Worm (Caenorhabditis elegans) whole organism, L3 larva: Measurements from ENCODE around the gene Y49E10.30.

Experiments used
- R02D3.7 ChIP-seq: fragments of 150-350 bp; optimal IDR thresholded peaks from 2 replicates; lab custom pipeline; 2014; ENCODE audit warnings: missing biosample characterization, missing genetic modification characterization
- ZK546.5 ChIP-seq: sonication (generic microtip); optimal IDR thresholded peaks from 2 replicates; lab custom pipeline; 2017; ENCODE audit warnings: missing biosample characterization, missing genetic modification characterization
- aly-2 ChIP-seq: fragments of 150-350 bp; optimal IDR thresholded peaks from 2 replicates; lab custom pipeline; 2014; ENCODE audit warnings: missing biosample characterization, missing genetic modification characterization
- ama-1 ChIP-seq: fragments of 150-350 bp; optimal IDR thresholded peaks from 2 replicates; lab custom pipeline; 2018
- ceh-16 ChIP-seq: sonication (generic microtip); optimal IDR thresholded peaks from 2 replicates; lab custom pipeline; 2017; ENCODE audit warnings: missing biosample characterization, missing genetic modification characterization
- ceh-28 ChIP-seq: fragments of 150-350 bp; optimal IDR thresholded peaks from 2 replicates; lab custom pipeline; 2014; ENCODE audit warnings: missing biosample characterization, missing genetic modification reagents, missing genetic modification characterization
- ceh-9 ChIP-seq: sonication (generic microtip); optimal IDR thresholded peaks from 2 replicates; lab custom pipeline; 2018; ENCODE audit warnings: missing biosample characterization, missing genetic modification characterization
- daf-12 ChIP-seq: fragments of 150-350 bp; optimal IDR thresholded peaks from 2 replicates; lab custom pipeline; 2014; ENCODE audit warnings: missing biosample characterization, missing genetic modification reagents, missing genetic modification characterization
- egl-27 ChIP-seq: sonication (generic microtip); optimal IDR thresholded peaks from 4 replicates; lab custom pipeline; 2017; ENCODE audit warnings: missing biosample characterization, missing genetic modification reagents, missing genetic modification characterization
- egl-5 ChIP-seq: fragments of 150-350 bp; optimal IDR thresholded peaks from 2 replicates; lab custom pipeline; 2017; ENCODE audit warnings: missing biosample characterization, missing genetic modification reagents, missing genetic modification characterization, inconsistent platforms
- elt-1 ChIP-seq: fragments of 150-350 bp; optimal IDR thresholded peaks from 2 replicates; lab custom pipeline; 2014; ENCODE audit warnings: missing biosample characterization, missing genetic modification characterization
- eor-1 ChIP-seq, 2 experiments: fragments of 150-350 bp; optimal IDR thresholded peaks; 2 replicates each; lab custom pipeline; 2014 to 2018; ENCODE audit warnings: missing biosample characterization in 2 of 2, missing genetic modification characterization in 2 of 2
- fkh-2 ChIP-seq: fragments of 150-350 bp; optimal IDR thresholded peaks from 2 replicates; lab custom pipeline; 2014; ENCODE audit warnings: missing biosample characterization, missing genetic modification reagents, missing genetic modification characterization
- fos-1 ChIP-seq: fragments of 150-350 bp; optimal IDR thresholded peaks from 2 replicates; lab custom pipeline; 2014; ENCODE audit warnings: missing biosample characterization, missing genetic modification characterization
- hmg-11 ChIP-seq: sonication (generic microtip); optimal IDR thresholded peaks from 2 replicates; lab custom pipeline; 2016; ENCODE audit warnings: missing genetic modification characterization, missing compliant biosample characterization
- jun-1 ChIP-seq: fragments of 150-350 bp; optimal IDR thresholded peaks from 2 replicates; lab custom pipeline; 2014; ENCODE audit warnings: missing biosample characterization, missing genetic modification reagents, missing genetic modification characterization
- lin-15B ChIP-seq: fragments of 150-350 bp; optimal IDR thresholded peaks from 2 replicates; lab custom pipeline; 2014; ENCODE audit warnings: missing biosample characterization, missing genetic modification characterization
- lin-39 ChIP-seq: fragments of 150-350 bp; optimal IDR thresholded peaks from 2 replicates; lab custom pipeline; 2018; ENCODE audit warnings: missing biosample characterization, missing genetic modification reagents, missing genetic modification characterization
- lsy-12 ChIP-seq: sonication (generic microtip); optimal IDR thresholded peaks from 2 replicates; lab custom pipeline; 2016; ENCODE audit warnings: mild to moderate bottlenecking, missing genetic modification characterization, missing compliant biosample characterization
- mml-1 ChIP-seq: fragments of 150-350 bp; sonication (generic microtip); optimal IDR thresholded peaks from 3 replicates; lab custom pipeline; 2014; ENCODE audit warnings: missing biosample characterization, missing genetic modification characterization
- nfya-1 ChIP-seq: sonication (generic microtip); optimal IDR thresholded peaks from 2 replicates; lab custom pipeline; 2017; ENCODE audit warnings: missing genetic modification characterization, mild to moderate bottlenecking, missing compliant biosample characterization, antibody characterized with exemption, moderate library complexity; ENCODE audit not compliant: insufficient read depth
- nhr-11 ChIP-seq: fragments of 150-350 bp; optimal IDR thresholded peaks from 2 replicates; lab custom pipeline; 2014; ENCODE audit warnings: missing biosample characterization, missing genetic modification characterization
- nhr-23 ChIP-seq: fragments of 150-350 bp; optimal IDR thresholded peaks from 2 replicates; lab custom pipeline; 2014; ENCODE audit warnings: missing biosample characterization, missing genetic modification reagents, missing genetic modification characterization
- nhr-25 ChIP-seq: sonication (generic microtip); optimal IDR thresholded peaks from 2 replicates; lab custom pipeline; 2017; ENCODE audit warnings: missing biosample characterization, missing genetic modification characterization
- nhr-43 ChIP-seq: sonication (generic microtip); optimal IDR thresholded peaks from 2 replicates; lab custom pipeline; 2016; ENCODE audit warnings: mild to moderate bottlenecking, missing genetic modification characterization, missing compliant biosample characterization; ENCODE audit not compliant: poor library complexity, severe bottlenecking
- nhr-67 ChIP-seq: fragments of 150-350 bp; optimal IDR thresholded peaks from 2 replicates; lab custom pipeline; 2014; ENCODE audit warnings: missing biosample characterization, missing genetic modification characterization
- nhr-76 ChIP-seq: fragments of 150-350 bp; sonication (generic microtip); optimal IDR thresholded peaks from 5 replicates; lab custom pipeline; 2014; ENCODE audit warnings: missing biosample characterization, missing genetic modification characterization
- nhr-77 ChIP-seq: fragments of 150-350 bp; optimal IDR thresholded peaks from 2 replicates; lab custom pipeline; 2014; ENCODE audit warnings: missing biosample characterization, missing genetic modification characterization
- pha-4 ChIP-seq: fragments of 150-350 bp; optimal IDR thresholded peaks from 2 replicates; lab custom pipeline; 2014; ENCODE audit warnings: missing biosample characterization, missing genetic modification reagents, missing genetic modification characterization
- sea-2 ChIP-seq: fragments of 150-350 bp; sonication (generic microtip); optimal IDR thresholded peaks from 4 replicates; lab custom pipeline; 2014; ENCODE audit warnings: missing biosample characterization, missing genetic modification reagents, missing genetic modification characterization
- skn-1 ChIP-seq: fragments of 150-350 bp; optimal IDR thresholded peaks from 2 replicates; lab custom pipeline; 2014; ENCODE audit warnings: missing biosample characterization, missing genetic modification characterization
- snpc-4 ChIP-seq: fragments of 150-350 bp; optimal IDR thresholded peaks from 2 replicates; lab custom pipeline; 2014; ENCODE audit warnings: missing biosample characterization, missing genetic modification characterization
- unc-39 ChIP-seq: sonication (generic microtip); optimal IDR thresholded peaks from 4 replicates; lab custom pipeline; 2017; ENCODE audit warnings: missing biosample characterization, missing genetic modification characterization
- zag-1 ChIP-seq: fragments of 150-350 bp; optimal IDR thresholded peaks from 2 replicates; lab custom pipeline; 2014; ENCODE audit warnings: missing biosample characterization, missing genetic modification characterization
- ztf-11 ChIP-seq: fragments of 150-350 bp; optimal IDR thresholded peaks from 2 replicates; lab custom pipeline; 2014; ENCODE audit warnings: missing biosample characterization, missing genetic modification characterization

Y49E10.30 gene

DNA sequence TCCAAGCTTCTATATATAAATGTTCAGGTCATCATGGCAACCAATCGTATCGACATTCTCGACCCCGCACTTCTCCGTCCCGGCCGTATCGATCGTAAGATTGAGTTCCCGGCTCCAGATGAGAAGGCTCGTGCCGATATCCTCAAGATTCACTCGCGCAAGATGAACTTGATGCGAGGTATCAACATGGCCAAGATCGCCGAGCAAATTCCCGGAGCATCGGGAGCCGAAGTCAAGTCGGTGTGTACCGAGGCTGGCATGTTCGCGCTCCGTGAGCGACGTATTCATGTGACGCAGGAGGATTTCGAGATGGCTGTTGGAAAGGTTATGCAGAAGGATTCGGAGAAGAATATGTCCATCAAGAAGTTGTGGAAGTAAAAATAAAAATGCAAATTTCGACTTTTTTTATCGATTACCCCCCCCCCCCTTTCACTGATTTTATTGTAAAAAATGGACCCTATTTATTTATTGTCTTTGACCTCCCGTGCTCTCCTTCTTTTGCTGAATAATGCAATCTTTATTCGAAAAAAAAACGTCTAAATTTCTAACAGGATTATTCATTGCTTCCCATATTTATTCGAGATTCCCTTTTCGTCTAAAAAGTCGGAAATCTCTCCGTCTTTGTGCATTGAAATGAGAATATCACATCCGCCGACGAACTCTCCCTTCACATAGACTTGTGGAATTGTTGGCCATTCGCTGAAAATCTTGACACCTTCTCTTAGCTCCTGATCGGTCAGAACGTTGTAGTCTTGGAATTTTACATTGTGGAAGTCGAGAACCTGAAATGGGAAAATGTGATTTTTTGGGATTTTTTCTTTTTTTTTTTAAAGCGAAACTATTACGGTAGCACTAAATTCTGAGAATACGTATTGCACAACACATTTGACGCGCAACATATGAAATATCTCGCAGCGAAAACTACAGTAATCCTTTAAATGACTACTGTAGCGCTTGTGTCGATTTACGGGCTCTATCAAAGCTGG is 14.3 kb upstream of the Y49E10.30 start:
- TF ChIP-seq egl-5 (no peak), egl-27 (tag; lab: Kevin White, UChicago) (no peak), unc-39 (no peak), nhr-77 (tag; lab: Kevin White, UChicago) (no peak), ceh-9 (tag; lab: Kevin White, UChicago) (no peak), mml-1 (tag; lab: Kevin White, UChicago) (no peak), eor-1 (tag; optimal IDR thresholded peaks at IDR 0.05; lab: Kevin White, UChicago) (no peak), aly-2 (no peak), ZK546.5 (no peak), ceh-16 (tag; lab: Kevin White, UChicago) (no peak), lsy-12 (no peak), ceh-28 (no peak), snpc-4 (tag; lab: Kevin White, UChicago) (no peak), jun-1 (tag; lab: Kevin White, UChicago) (no peak), pha-4 (no peak), fkh-2 (tag; lab: Kevin White, UChicago) (no peak)

DNA sequence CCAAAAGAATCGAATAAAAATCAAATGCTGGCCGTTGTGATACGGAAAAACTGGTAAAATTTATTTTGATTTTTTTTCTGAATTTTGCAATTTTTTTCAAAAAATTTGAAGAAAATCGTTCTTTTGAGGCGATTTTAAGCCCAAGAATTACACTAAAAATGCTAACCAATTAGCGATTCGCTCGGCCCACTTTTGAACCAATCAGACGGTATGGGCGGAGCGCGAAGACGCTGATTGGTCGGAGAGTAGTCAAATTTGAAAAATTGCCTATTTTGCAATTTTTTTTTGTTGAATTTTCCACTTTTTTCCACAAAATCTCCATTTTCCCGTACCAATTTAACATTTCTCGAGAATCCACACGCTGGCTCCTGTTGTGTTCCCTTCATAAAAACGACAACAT is 13.4 kb upstream of the Y49E10.30 start:
- peak; percentile 88 for TF ChIP-seq nfya-1 (tag; lab: Kevin White, UChicago)
- TF ChIP-seq R02D3.7 (tag; lab: Kevin White, UChicago): no peak
- TF ChIP-seq, all 47 proteins: peak for 1

DNA sequence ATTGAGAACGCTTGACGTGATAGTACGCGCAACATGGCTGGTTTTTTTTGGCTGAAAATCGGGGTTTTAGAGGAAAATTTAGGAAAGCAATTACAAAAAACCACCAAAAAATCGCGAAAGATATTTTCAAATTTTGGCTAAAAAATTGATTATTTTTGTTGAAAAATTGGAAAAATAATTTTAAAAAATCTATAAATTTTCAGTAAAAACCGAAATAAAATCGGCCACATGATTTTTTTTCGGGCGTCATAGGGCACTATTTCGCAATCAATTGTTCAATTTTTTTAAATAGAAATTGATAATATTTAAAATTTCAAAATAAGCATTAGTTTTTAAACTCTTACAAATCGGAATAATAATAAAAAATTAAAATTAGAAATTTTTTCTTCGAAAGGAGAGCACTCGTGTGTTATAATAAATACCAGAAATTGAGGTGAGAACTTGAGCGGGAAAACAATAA is 12.9 kb upstream of the Y49E10.30 start, which contains the start of gene glrx-5:
Gene glrx-5 (minus strand): TSS at position 51 of the 460 bp plus-strand sequence.
- no peak for TF ChIP-seq nhr-76 (tag; lab: Kevin White, UChicago)
- no peak for TF ChIP-seq skn-1
- TF ChIP-seq pha-4: no peak
- no peak for TF ChIP-seq snpc-4 (tag; lab: Kevin White, UChicago)
- TF ChIP-seq ama-1 (lab: Kevin White, UChicago): no peak
- TF ChIP-seq egl-5: no peak
- no peak for TF ChIP-seq ZK546.5
- no peak for TF ChIP-seq fkh-2 (tag; lab: Kevin White, UChicago)
- TF ChIP-seq ztf-11 (tag; lab: Kevin White, UChicago): no peak
- TF ChIP-seq nhr-43 (tag; lab: Kevin White, UChicago): no peak

DNA sequence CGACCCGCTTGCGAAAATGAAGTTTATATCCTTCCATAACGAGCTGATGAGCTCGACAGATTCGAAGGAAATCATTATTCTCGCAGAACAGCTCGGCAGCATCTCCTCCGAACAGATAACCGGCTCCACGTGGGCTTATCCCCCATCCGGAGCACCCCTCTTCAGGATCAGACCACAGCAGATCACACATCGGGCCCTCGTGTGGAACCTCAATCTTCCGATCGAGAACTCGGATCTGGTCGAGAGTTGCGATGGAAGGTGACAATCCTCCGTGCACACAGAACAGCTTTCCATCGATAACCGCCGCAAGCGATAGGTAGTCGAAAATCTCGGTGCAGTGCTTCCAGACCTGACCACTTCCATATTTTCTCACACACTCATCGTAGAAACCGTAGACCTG is 11.1 kb upstream of the Y49E10.30 start:
- TF ChIP-seq fkh-2 (tag; lab: Kevin White, UChicago) (no peak), zag-1 (tag; lab: Kevin White, UChicago) (no peak), hmg-11 (tag; lab: Kevin White, UChicago) (no peak), nhr-67 (no peak), lin-39 (tag; lab: Kevin White, UChicago) (no peak), elt-1 (no peak), ama-1 (lab: Kevin White, UChicago) (no peak), ztf-11 (tag; lab: Kevin White, UChicago) (no peak), fos-1 (tag; lab: Kevin White, UChicago) (no peak), lsy-12 (no peak), nhr-25 (tag; lab: Kevin White, UChicago) (no peak), pha-4 (no peak), nhr-11 (tag; lab: Kevin White, UChicago) (no peak), daf-12 (tag; lab: Kevin White, UChicago) (no peak), aly-2 (no peak), eor-1 (tag; optimal IDR thresholded peaks at IDR 0.05; lab: Kevin White, UChicago) (no peak), snpc-4 (tag; lab: Kevin White, UChicago) (no peak), nhr-77 (tag; lab: Kevin White, UChicago) (no peak), ceh-9 (tag; lab: Kevin White, UChicago) (no peak), sea-2 (no peak)

DNA sequence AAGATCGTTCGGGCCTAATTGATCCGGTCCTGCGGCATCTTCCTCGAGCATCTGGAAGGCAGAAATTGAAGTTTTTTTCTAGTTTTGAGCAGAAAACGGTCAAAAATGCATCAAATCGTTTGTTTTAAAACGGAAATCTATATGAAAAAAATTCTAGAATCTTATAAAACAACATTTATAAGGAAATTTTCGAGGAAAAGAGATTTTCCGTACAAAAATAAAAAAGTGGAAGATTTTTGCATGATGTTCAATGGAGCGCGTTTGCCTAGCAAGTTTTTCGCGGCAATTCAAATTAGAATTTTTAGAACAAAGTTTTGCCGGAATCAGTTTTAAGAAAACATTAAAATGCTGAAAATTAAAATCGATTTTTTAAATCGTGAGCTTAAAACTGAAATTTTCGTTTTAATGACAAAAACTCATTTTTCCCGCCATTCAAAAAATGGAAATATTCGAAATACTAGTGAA is 9.5 kb upstream of the Y49E10.30 start, which contains the start of gene pph-4.2:
Gene pph-4.2 (minus strand): TSS at position 51 of the 465 bp plus-strand sequence.
- TF ChIP-seq pha-4 (peak; percentile 53), nfya-1 (tag; lab: Kevin White, UChicago) (peak; percentile 65), hmg-11 (tag; lab: Kevin White, UChicago) (no peak), lin-15B (tag; lab: Kevin White, UChicago) (peak; percentile 59), nhr-23 (tag; lab: Kevin White, UChicago) (peak; percentile 7), fos-1 (tag; lab: Kevin White, UChicago) (no peak)
